Fruit fly (Drosophila melanogaster): ENCODE data around the gene CG33223.

Gene CG33223

DNA sequence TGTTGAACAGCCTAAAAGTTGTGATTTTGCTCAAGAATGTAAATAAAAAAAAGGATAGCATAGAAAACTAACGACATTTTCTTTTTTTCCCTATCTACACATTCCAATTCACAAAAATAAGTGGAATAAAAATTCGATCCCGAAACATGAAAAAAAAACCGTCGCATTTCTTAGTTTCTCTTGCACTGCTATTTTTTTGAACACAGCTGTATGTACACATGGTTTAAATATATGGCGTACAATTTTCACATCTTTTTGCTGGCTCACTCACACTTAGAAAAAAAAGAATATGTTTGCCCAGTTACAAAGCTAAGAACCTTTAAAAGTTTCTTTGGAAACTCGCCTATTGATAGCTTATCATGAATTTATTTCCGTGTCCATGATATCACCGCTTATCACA is 23.5 kb downstream of the CG33223 start:
- no peak for TF ChIP-seq insv (optimal IDR thresholded peaks at IDR 0.05)
- no peak for TF ChIP-seq h (optimal IDR thresholded peaks at IDR 0.05)
- no peak for TF ChIP-seq Sin3A (optimal IDR thresholded peaks at IDR 0.05)
- no peak for TF ChIP-seq ttk (optimal IDR thresholded peaks at IDR 0.05)
- TF ChIP-seq psq (optimal IDR thresholded peaks at IDR 0.05): no peak
- no peak for TF ChIP-seq Myc (optimal IDR thresholded peaks at IDR 0.05)

DNA sequence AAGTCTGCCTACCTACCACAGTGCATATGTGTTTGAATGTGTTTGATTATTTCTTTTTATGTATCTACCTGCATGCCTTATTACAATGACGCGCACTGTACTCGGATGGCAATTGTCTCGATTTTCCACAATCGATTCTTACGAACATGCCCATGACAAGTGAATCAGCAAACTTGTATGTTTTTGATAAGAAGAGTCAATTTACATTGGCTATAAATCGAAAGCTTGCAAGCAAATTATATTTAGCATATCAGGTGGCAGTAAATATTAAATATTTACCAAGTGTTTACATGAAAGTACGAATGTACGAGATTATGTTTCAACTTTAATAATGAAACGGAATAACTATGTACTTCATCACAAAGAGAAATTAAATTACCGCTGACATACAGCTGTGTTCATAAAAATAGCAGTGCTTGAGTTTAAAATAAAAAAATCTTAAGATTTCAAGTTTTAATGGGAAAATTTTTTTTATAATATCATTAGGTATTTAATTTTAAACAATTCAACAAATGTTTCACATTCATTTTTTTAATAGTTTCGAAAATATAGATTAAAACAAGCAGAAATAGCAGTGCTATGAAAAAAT is 24.1 kb downstream of the CG33223 start:
- TF ChIP-seq Myc (optimal IDR thresholded peaks at IDR 0.05): no peak
- no peak for TF ChIP-seq Sin3A (optimal IDR thresholded peaks at IDR 0.05)
- no peak for TF ChIP-seq ttk (optimal IDR thresholded peaks at IDR 0.05)
- TF ChIP-seq psq (optimal IDR thresholded peaks at IDR 0.05): no peak
- TF ChIP-seq insv (optimal IDR thresholded peaks at IDR 0.05): no peak
- TF ChIP-seq h (optimal IDR thresholded peaks at IDR 0.05): no peak

DNA sequence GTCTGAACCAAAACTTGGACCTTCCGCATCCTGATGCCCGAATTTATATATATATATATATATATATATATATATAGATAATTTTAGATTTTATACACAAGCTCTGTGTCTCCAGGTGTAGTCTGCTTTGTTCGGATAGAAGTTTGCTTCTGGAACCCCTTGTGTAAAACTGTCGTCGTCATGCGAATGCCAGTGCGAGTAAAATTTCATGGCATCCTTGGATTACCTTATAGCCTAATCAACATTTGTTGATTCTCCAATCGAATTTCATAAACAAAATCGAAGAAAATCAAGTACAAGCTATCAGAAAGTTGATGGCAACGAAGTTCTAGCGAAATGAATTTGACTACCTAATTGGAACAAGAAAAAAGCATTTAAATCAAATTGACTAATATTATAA is 26.2 kb downstream of the CG33223 start, which contains the start of gene CG32713:
Gene CG32713 (minus strand): TSS at position 101 of the 400 bp plus-strand sequence.
- no peak for TF ChIP-seq Sin3A (optimal IDR thresholded peaks at IDR 0.05)
- TF ChIP-seq Myc (optimal IDR thresholded peaks at IDR 0.05): no peak
- no peak for TF ChIP-seq insv (optimal IDR thresholded peaks at IDR 0.05)
- TF ChIP-seq psq (optimal IDR thresholded peaks at IDR 0.05): no peak
- TF ChIP-seq h (optimal IDR thresholded peaks at IDR 0.05): no peak
- no peak for TF ChIP-seq ttk (optimal IDR thresholded peaks at IDR 0.05)

DNA sequence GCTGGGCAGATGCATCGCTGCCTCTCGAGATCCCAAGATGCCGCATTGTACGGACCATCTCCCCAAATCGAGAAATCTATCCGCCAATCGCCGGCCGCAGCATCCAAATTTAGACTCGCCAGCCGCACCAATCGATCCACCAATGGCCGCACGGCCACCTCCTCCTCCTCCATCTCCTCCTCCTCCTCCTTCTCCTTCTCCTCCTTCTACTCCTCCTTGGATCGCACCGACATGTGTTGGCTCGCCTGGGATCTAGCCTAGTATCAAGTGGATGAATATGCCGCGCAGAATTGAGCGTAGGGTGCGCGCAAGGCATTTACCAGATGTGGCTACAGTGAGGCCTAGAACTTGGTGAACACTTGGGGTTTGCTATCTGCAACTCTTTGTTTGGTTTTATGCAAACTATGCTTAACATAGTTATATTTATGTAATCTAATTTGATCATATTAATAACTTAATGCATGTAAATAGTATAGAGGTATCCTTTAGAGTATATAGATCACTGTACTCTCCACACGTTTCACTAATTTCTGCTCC is 28.6 kb downstream of the CG33223 start, which contains the start of gene org-1:
Gene org-1 (minus strand): TSS at position 51 of the 537 bp plus-strand sequence.
- TF ChIP-seq ttk (optimal IDR thresholded peaks at IDR 0.05) (no peak), psq (optimal IDR thresholded peaks at IDR 0.05) (no peak), Myc (optimal IDR thresholded peaks at IDR 0.05) (no peak), Sin3A (optimal IDR thresholded peaks at IDR 0.05) (no peak), h (optimal IDR thresholded peaks at IDR 0.05) (no peak), insv (optimal IDR thresholded peaks at IDR 0.05) (no peak)

DNA sequence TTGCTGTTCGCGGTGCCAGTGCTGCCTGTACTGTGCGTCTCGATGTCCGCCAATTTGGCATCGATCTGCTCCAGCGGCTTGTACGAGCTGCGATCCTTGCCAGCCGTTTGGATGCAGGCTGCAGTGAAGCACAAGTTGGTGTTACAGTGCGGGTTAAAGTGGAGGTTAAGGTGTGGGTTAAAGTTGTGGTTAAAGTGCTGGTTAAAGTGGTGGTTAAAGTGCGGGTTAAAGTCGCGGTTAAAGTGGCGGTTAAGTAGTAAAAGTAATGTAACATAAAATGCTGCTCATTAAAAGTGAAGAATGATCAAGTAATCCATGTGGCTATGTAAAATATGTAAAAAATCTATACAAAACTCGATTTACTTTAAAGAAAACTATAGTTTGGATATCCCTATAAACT is 31.5 kb downstream of the CG33223 start:
- TF ChIP-seq h (optimal IDR thresholded peaks at IDR 0.05) (no peak), ttk (optimal IDR thresholded peaks at IDR 0.05) (no peak), psq (optimal IDR thresholded peaks at IDR 0.05) (no peak), Sin3A (optimal IDR thresholded peaks at IDR 0.05) (no peak), insv (optimal IDR thresholded peaks at IDR 0.05) (no peak), Myc (optimal IDR thresholded peaks at IDR 0.05) (no peak)

DNA sequence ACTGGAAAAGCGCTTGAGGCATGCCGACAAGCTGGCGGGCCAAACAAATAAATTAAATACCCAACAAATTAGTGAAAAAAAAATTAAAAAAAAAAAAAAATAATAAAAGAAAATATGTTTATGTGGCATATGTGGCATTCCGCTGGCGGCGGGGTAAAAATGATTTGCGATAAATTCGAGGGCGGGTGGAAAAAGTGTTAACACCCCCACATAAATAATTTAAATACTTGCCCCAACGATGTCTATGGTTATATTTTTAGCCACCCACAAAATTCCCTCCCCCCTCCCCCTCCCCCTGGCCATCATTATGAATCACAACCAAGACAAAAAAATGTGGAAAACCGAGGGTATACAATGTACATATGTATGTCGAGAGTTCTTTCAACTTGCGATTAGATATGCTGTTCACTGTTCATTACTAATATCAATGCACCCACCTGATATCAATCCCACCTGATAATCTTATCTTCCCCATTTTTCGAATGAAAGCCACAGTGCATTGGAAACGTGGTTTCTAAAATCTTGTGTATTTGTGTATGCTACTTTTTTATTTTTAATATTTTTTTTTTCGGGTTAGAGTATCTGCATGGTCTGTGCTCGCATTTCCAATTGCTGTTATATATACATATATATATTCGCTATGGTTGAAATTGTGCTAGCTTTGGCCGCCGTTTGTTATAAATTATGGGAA is 33.3 kb downstream of the CG33223 start:
- TF ChIP-seq psq (optimal IDR thresholded peaks at IDR 0.05) (no peak), insv (optimal IDR thresholded peaks at IDR 0.05) (no peak), ttk (optimal IDR thresholded peaks at IDR 0.05) (no peak), h (optimal IDR thresholded peaks at IDR 0.05) (no peak), Myc (optimal IDR thresholded peaks at IDR 0.05) (no peak), Sin3A (optimal IDR thresholded peaks at IDR 0.05) (no peak)

DNA sequence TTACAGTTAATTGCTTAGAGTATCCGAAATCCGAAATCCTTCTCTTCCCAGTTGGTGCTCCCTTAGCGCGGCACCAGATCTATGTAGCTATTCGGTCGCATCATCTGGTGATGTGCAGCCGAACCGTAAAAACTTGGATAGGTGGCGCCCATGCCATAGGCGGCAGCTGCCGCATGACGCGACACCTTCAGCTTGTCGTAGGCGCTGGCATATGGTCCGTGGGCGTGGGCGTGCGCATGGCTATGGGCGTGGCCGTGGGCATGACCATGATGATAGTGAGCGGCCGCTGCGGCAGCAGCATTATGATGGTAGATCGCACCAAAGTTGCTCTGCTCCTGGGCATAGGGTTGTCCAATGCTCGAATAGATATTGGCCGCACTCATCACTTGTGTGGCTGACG is 35.5 kb downstream of the CG33223 start:
- TF ChIP-seq ttk (optimal IDR thresholded peaks at IDR 0.05): no peak
- TF ChIP-seq insv (optimal IDR thresholded peaks at IDR 0.05): no peak
- no peak for TF ChIP-seq h (optimal IDR thresholded peaks at IDR 0.05)
- no peak for TF ChIP-seq Myc (optimal IDR thresholded peaks at IDR 0.05)
- TF ChIP-seq psq (optimal IDR thresholded peaks at IDR 0.05): no peak
- TF ChIP-seq Sin3A (optimal IDR thresholded peaks at IDR 0.05): no peak

DNA sequence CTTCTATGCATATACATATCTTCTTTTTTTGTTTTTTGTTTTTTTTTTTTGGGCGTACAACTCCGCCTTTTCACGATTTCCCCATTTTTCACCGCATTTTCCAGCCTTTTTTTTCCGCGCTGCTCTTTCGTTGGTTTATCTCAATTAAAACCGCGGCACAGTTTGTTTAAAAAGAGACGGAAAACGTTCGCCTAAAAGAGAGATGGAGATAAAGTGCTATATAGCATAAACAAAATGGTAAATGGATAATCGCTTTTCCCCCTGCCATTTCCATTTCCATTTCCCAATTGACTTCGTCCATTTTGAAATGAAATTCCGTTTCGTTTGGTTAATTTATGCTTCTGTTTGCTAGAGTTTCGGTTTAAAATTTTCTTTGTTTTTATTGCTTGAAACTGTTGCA is 36.5 kb downstream of the CG33223 start:
- TF ChIP-seq Sin3A (optimal IDR thresholded peaks at IDR 0.05): no peak
- TF ChIP-seq ttk (optimal IDR thresholded peaks at IDR 0.05): no peak
- no peak for TF ChIP-seq Myc (optimal IDR thresholded peaks at IDR 0.05)
- TF ChIP-seq insv (optimal IDR thresholded peaks at IDR 0.05): no peak
- TF ChIP-seq h (optimal IDR thresholded peaks at IDR 0.05): no peak
- TF ChIP-seq psq (optimal IDR thresholded peaks at IDR 0.05): no peak

DNA sequence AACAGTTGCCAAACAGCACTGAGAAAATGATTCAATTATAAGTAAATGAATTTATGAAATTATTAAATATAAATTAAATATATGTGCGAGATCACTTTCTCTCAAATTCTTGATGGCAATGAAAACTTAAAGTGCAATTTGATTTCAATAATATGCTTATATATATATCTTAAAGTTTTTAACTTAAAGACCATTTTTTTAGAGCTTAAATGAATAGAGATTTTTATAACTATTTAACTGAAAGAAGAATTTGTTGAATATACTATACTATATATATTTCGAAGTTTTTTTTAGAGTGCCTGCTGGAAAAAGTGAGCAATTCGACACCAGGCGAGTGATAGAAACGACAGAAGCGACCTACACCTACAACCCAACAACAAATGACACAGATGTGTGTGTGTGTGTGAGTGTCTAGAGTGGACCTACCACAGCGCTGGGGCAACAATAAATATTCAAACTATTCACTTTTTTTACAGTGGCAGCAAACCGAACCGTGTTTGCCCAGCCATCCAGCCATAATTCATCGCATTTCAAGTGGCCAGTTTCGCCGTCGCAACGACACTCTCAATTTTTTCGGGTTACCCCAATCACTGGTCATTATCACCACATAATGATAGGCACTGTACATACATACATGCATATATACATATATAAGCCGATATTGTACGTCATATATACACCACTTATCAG is 38.7 kb downstream of the CG33223 start:
- TF ChIP-seq psq (optimal IDR thresholded peaks at IDR 0.05): no peak
- no peak for TF ChIP-seq ttk (optimal IDR thresholded peaks at IDR 0.05)
- no peak for TF ChIP-seq Myc (optimal IDR thresholded peaks at IDR 0.05)
- no peak for TF ChIP-seq Sin3A (optimal IDR thresholded peaks at IDR 0.05)
- TF ChIP-seq h (optimal IDR thresholded peaks at IDR 0.05): no peak
- no peak for TF ChIP-seq insv (optimal IDR thresholded peaks at IDR 0.05)

DNA sequence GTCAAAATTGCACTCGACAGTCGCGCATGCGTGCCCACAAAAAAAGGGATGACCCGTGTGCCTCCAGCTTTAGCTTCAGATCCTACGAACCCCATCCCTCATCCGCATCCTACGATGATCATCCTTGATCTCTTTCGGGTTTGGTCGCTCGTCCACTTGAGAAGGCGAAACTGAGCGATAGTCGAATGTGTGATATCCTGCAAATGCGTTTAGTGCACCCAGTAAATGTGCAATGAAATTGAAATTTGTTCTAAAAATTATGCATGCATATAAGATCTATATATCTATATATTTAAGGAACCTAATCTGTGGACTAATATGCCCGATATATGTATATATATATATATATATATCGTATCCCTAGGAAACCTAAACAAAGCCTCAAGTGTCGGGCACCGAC is 39.4 kb downstream of the CG33223 start:
- TF ChIP-seq Sin3A (optimal IDR thresholded peaks at IDR 0.05): no peak
- TF ChIP-seq h (optimal IDR thresholded peaks at IDR 0.05): no peak
- TF ChIP-seq insv (optimal IDR thresholded peaks at IDR 0.05): no peak
- TF ChIP-seq psq (optimal IDR thresholded peaks at IDR 0.05): no peak
- no peak for TF ChIP-seq Myc (optimal IDR thresholded peaks at IDR 0.05)
- no peak for TF ChIP-seq ttk (optimal IDR thresholded peaks at IDR 0.05)

DNA sequence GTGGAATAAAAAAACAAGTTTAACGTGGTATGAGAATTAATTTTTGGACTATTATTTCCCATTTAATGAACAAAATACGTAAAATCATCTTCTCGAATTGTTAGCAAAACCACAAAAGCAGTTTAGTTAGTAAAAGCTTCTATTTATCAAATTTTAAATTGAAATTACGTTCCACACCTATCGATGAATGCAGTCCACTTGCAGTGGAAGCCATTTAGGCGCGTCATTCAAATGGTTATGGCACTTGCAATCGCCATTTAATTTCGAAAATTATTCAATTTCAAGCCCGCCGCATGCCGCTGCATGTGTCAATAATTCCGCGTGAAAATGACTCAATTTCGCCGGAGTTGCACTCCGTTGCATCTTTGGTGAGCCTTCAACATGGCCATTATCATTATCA is 40.8 kb downstream of the CG33223 start:
- TF ChIP-seq Sin3A (optimal IDR thresholded peaks at IDR 0.05): no peak
- TF ChIP-seq psq (optimal IDR thresholded peaks at IDR 0.05): no peak
- no peak for TF ChIP-seq Myc (optimal IDR thresholded peaks at IDR 0.05)
- no peak for TF ChIP-seq h (optimal IDR thresholded peaks at IDR 0.05)
- TF ChIP-seq ttk (optimal IDR thresholded peaks at IDR 0.05): no peak
- no peak for TF ChIP-seq insv (optimal IDR thresholded peaks at IDR 0.05)

DNA sequence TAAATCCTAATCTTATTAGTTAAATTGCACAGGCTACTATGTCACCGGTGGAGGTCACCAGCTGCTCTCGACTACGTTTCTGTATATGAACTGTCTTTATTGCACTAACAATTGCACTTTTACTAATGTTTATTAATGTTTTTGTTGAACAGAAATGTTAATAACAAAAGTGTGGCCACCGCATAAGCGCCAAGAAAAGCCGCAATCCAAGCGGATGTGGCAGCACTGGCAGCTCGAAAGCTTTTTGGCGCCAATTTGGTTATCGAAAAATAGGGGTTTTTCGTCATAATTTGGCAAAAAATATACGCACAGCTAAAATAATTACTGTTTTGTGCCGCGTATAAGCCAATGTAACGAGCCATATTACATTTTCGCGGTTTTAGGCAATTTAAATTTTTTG is 41.5 kb downstream of the CG33223 start, which contains the start of gene CG12123:
Gene CG12123 (minus strand): TSS at position 188 of the 400 bp plus-strand sequence.
- no peak for TF ChIP-seq insv (optimal IDR thresholded peaks at IDR 0.05)
- no peak for TF ChIP-seq psq (optimal IDR thresholded peaks at IDR 0.05)
- no peak for TF ChIP-seq ttk (optimal IDR thresholded peaks at IDR 0.05)
- TF ChIP-seq Sin3A (optimal IDR thresholded peaks at IDR 0.05): no peak
- no peak for TF ChIP-seq h (optimal IDR thresholded peaks at IDR 0.05)
- TF ChIP-seq Myc (optimal IDR thresholded peaks at IDR 0.05): no peak

All from Kc167 (cell line).